Worm (Caenorhabditis elegans) whole organism, L4 larva: ENCODE results near the gene mel-11.

ENCODE experiments used
- F26F4.8 ChIP-seq: fragments of 200-800 bp; sonication (Bioruptor generic); conservative IDR thresholded peaks from 2 replicates; pipeline ENCODE4 v1.3.6; 2022; ENCODE audit warnings: missing genetic modification characterization, missing compliant biosample characterization
- F44E2.7 ChIP-seq: fragments of 200-800 bp; sonication (Bioruptor generic); IDR thresholded peaks from 2 replicates; pipeline ENCODE4 v2.1.2; 2022; ENCODE audit warnings: missing genetic modification characterization, missing compliant biosample characterization
- Y48G9A.11 ChIP-seq: fragments of 200-800 bp; sonication (Bioruptor generic); IDR thresholded peaks from 2 replicates; pipeline ENCODE4 v1.3.6; 2022; ENCODE audit warnings: missing genetic modification reagents, missing genetic modification characterization, missing compliant biosample characterization
- ZK546.5 ChIP-seq, 2 experiments: sonication (generic microtip); optimal IDR thresholded peaks; 2 replicates each; lab custom pipeline; 2017; ENCODE audit warnings: missing biosample characterization in 2 of 2, missing genetic modification characterization in 2 of 2
- aha-1 ChIP-seq: fragments of 150-350 bp; peaks from one replicate; lab custom pipeline; 2014; ENCODE audit warnings: missing biosample characterization, missing genetic modification characterization
- arid-1 ChIP-seq: fragments of 200-800 bp; sonication (Bioruptor generic); conservative IDR thresholded peaks from 2 replicates; pipeline ENCODE4 v1.3.6; 2022; ENCODE audit warnings: missing genetic modification reagents, missing genetic modification characterization, missing compliant biosample characterization
- ceh-32 ChIP-seq: sonication (generic microtip); optimal IDR thresholded peaks from 2 replicates; lab custom pipeline; 2016; ENCODE audit warnings: mild to moderate bottlenecking, missing genetic modification characterization, missing compliant biosample characterization; ENCODE audit not compliant: poor library complexity
- ceh-44 ChIP-seq: fragments of 200-800 bp; sonication (Bioruptor generic); IDR thresholded peaks from 2 replicates; pipeline ENCODE4 v1.3.6; 2022; ENCODE audit warnings: missing genetic modification reagents, missing genetic modification characterization, missing compliant biosample characterization
- ceh-82 ChIP-seq: sonication (generic microtip); optimal IDR thresholded peaks from 2 replicates; lab custom pipeline; 2017; ENCODE audit warnings: missing biosample characterization, missing genetic modification characterization
- ces-1 ChIP-seq: fragments of 150-350 bp; sonication (generic microtip); optimal IDR thresholded peaks from 4 replicates; lab custom pipeline; 2014; ENCODE audit warnings: missing biosample characterization, missing genetic modification reagents, missing genetic modification characterization
- cey-2 ChIP-seq: sonication (generic microtip); optimal IDR thresholded peaks from 3 replicates; lab custom pipeline; 2017; ENCODE audit warnings: missing genetic modification characterization, mild to moderate bottlenecking, missing compliant biosample characterization, antibody characterized with exemption, borderline replicate concordance; ENCODE audit not compliant: insufficient read depth
- ctbp-1 ChIP-seq: fragments of 200-800 bp; sonication (Bioruptor generic); IDR thresholded peaks from 2 replicates; pipeline ENCODE4 v1.3.6; 2022; ENCODE audit warnings: missing genetic modification reagents, missing genetic modification characterization, missing compliant biosample characterization
- daf-12 ChIP-seq: fragments of 150-350 bp; optimal IDR thresholded peaks from 2 replicates; lab custom pipeline; 2014; ENCODE audit warnings: missing biosample characterization, missing genetic modification reagents, missing genetic modification characterization
- daf-16 ChIP-seq, 3 experiments: sonication (generic microtip); optimal IDR thresholded peaks; 2 replicates each; lab custom pipeline; 2016 to 2017; ENCODE audit warnings: missing genetic modification characterization in 3 of 3, missing genetic modification reagents in 3 of 3, mild to moderate bottlenecking in 2 of 3, missing compliant biosample characterization in 2 of 3, missing biosample characterization in 1 of 3, moderate library complexity in 1 of 3
- daf-19 ChIP-seq: fragments of 200-800 bp; sonication (Bioruptor generic); conservative IDR thresholded peaks from 2 replicates; pipeline ENCODE4 v1.3.6; 2022; ENCODE audit warnings: missing genetic modification characterization, missing compliant biosample characterization
- daf-8 ChIP-seq: fragments of 200-800 bp; sonication (Bioruptor generic); IDR thresholded peaks from 2 replicates; pipeline ENCODE4 v1.3.6; 2022; ENCODE audit warnings: missing genetic modification characterization, missing compliant biosample characterization
- dmd-8 ChIP-seq: fragments of 200-800 bp; sonication (Bioruptor generic); IDR thresholded peaks from 2 replicates; pipeline ENCODE4 v1.3.6; 2022; ENCODE audit warnings: missing genetic modification characterization, missing compliant biosample characterization
- dmd-9 ChIP-seq: fragments of 200-800 bp; sonication (Bioruptor generic); IDR thresholded peaks from 2 replicates; pipeline ENCODE4 v1.3.6; 2022; ENCODE audit warnings: missing genetic modification reagents, missing genetic modification characterization, missing compliant biosample characterization
- dpl-1 ChIP-seq: fragments of 150-350 bp; optimal IDR thresholded peaks from 2 replicates; lab custom pipeline; 2014; ENCODE audit warnings: missing biosample characterization, missing genetic modification reagents, missing genetic modification characterization
- duxl-1 ChIP-seq: sonication (generic microtip); optimal IDR thresholded peaks from 2 replicates; lab custom pipeline; 2016; ENCODE audit warnings: mild to moderate bottlenecking, missing genetic modification characterization, moderate library complexity, missing compliant biosample characterization; ENCODE audit not compliant: poor library complexity
- hlh-30 ChIP-seq: sonication (generic microtip); optimal IDR thresholded peaks from 2 replicates; lab custom pipeline; 2017; ENCODE audit warnings: antibody characterized with exemption, mild to moderate bottlenecking, missing genetic modification characterization, missing compliant biosample characterization; ENCODE audit not compliant: insufficient read depth
- jun-1 ChIP-seq: fragments of 150-350 bp; optimal IDR thresholded peaks from 2 replicates; lab custom pipeline; 2014; ENCODE audit warnings: missing biosample characterization, missing genetic modification reagents, missing genetic modification characterization
- lim-7 ChIP-seq: fragments of 200-800 bp; sonication (Bioruptor generic); IDR thresholded peaks from 2 replicates; pipeline ENCODE4 v1.3.6; 2022; ENCODE audit warnings: missing genetic modification characterization, missing compliant biosample characterization
- lin-13 ChIP-seq: fragments of 150-350 bp; optimal IDR thresholded peaks from 2 replicates; lab custom pipeline; 2014; ENCODE audit warnings: missing biosample characterization, missing genetic modification reagents, missing genetic modification characterization
- lin-15B ChIP-seq: fragments of 150-350 bp; sonication (generic microtip); optimal IDR thresholded peaks from 3 replicates; lab custom pipeline; 2014; ENCODE audit warnings: missing biosample characterization, missing genetic modification characterization
- lin-29 ChIP-seq: fragments of 200-800 bp; sonication (Bioruptor generic); IDR thresholded peaks from 2 replicates; pipeline ENCODE4 v1.3.6; 2022; ENCODE audit warnings: missing genetic modification reagents, missing genetic modification characterization, missing compliant biosample characterization
- lir-3 ChIP-seq: sonication (generic microtip); optimal IDR thresholded peaks from 2 replicates; lab custom pipeline; 2016; ENCODE audit warnings: mild to moderate bottlenecking, missing genetic modification characterization, missing compliant biosample characterization
- lsy-2 ChIP-seq, 2 experiments: fragments of 150-350 bp in 1 of 2; sonication (generic microtip) in 1 of 2; optimal IDR thresholded peaks; 2 replicates each; lab custom pipeline; 2014 to 2017; ENCODE audit warnings: missing biosample characterization in 2 of 2, missing genetic modification characterization in 2 of 2
- mdt-29 ChIP-seq: fragments of 200-800 bp; sonication (Bioruptor generic); IDR thresholded peaks from 2 replicates; pipeline ENCODE4 v1.3.6; 2022; ENCODE audit warnings: missing genetic modification reagents, missing genetic modification characterization, missing compliant biosample characterization
- mes-2 ChIP-seq: sonication (generic microtip); optimal IDR thresholded peaks from 2 replicates; lab custom pipeline; 2016; ENCODE audit warnings: missing genotype, mild to moderate bottlenecking, missing genetic modification characterization, missing compliant biosample characterization; ENCODE audit not compliant: poor library complexity, severe bottlenecking
- mxl-2 ChIP-seq: fragments of 200-800 bp; sonication (Bioruptor generic); conservative IDR thresholded peaks from 2 replicates; pipeline ENCODE4 v1.3.6; 2022; ENCODE audit warnings: missing genetic modification reagents, missing genetic modification characterization, missing compliant biosample characterization
- mxl-3 ChIP-seq: fragments of 200-800 bp; sonication (Bioruptor generic); optimal IDR thresholded peaks from 2 replicates; lab custom pipeline; 2018; ENCODE audit warnings: mild to moderate bottlenecking, missing genetic modification characterization, missing compliant biosample characterization
- nhr-11 ChIP-seq: fragments of 150-350 bp; optimal IDR thresholded peaks from 2 replicates; lab custom pipeline; 2014; ENCODE audit warnings: missing biosample characterization, missing genetic modification characterization
- nhr-28 ChIP-seq: fragments of 150-350 bp; optimal IDR thresholded peaks from 2 replicates; lab custom pipeline; 2014; ENCODE audit warnings: missing biosample characterization, missing genetic modification characterization
- nhr-41 ChIP-seq: fragments of 200-800 bp; sonication (Bioruptor generic); IDR thresholded peaks from 2 replicates; pipeline ENCODE4 v1.3.6; 2022; ENCODE audit warnings: missing genetic modification reagents, missing genetic modification characterization, missing compliant biosample characterization
- nhr-42 ChIP-seq: fragments of 200-800 bp; sonication (Bioruptor generic); IDR thresholded peaks from 2 replicates; pipeline ENCODE4 v1.3.6; 2022; ENCODE audit warnings: missing genetic modification characterization, missing compliant biosample characterization
- nhr-48 ChIP-seq: sonication (generic microtip); optimal IDR thresholded peaks from 2 replicates; lab custom pipeline; 2016; ENCODE audit warnings: mild to moderate bottlenecking, missing genetic modification characterization, missing compliant biosample characterization
- nhr-77 ChIP-seq: fragments of 150-350 bp; optimal IDR thresholded peaks from 2 replicates; lab custom pipeline; 2014; ENCODE audit warnings: missing biosample characterization, missing genetic modification characterization
- pha-4 ChIP-seq, 2 experiments: fragments of 150-350 bp in 1 of 2; fragments of 200-800 bp in 1 of 2; sonication (Bioruptor generic) in 1 of 2; IDR thresholded peaks in 1 of 2; optimal IDR thresholded peaks in 1 of 2; 2 replicates each; pipeline versions ENCODE4 v1.3.6 to Lab custom; 2014 to 2022; ENCODE audit warnings: missing genetic modification characterization in 2 of 2, missing genetic modification reagents in 2 of 2, missing biosample characterization in 1 of 2, missing compliant biosample characterization in 1 of 2
- rbr-2 ChIP-seq: sonication (generic microtip); optimal IDR thresholded peaks from 2 replicates; lab custom pipeline; 2016; ENCODE audit warnings: missing genotype, missing genetic modification characterization, missing compliant biosample characterization
- snpc-4 ChIP-seq: fragments of 150-350 bp; optimal IDR thresholded peaks from 2 replicates; lab custom pipeline; 2014; ENCODE audit warnings: missing biosample characterization, missing genetic modification characterization
- spr-1 ChIP-seq: sonication (generic microtip); optimal IDR thresholded peaks from 2 replicates; lab custom pipeline; 2016; ENCODE audit warnings: mild to moderate bottlenecking, missing genetic modification characterization, missing compliant biosample characterization
- spr-3 ChIP-seq: fragments of 200-800 bp; sonication (Bioruptor generic); optimal IDR thresholded peaks from 2 replicates; lab custom pipeline; 2018; ENCODE audit warnings: mild to moderate bottlenecking, missing genetic modification characterization, missing compliant biosample characterization
- tra-1 ChIP-seq: fragments of 200-800 bp; sonication (Bioruptor generic); IDR thresholded peaks from 2 replicates; pipeline ENCODE4 v1.3.6; 2022; ENCODE audit warnings: missing genetic modification reagents, missing genetic modification characterization, missing compliant biosample characterization
- vab-7 ChIP-seq: fragments of 200-800 bp; sonication (Bioruptor generic); IDR thresholded peaks from 2 replicates; pipeline ENCODE4 v1.3.6; 2022; ENCODE audit warnings: missing genetic modification reagents, missing genetic modification characterization, missing compliant biosample characterization
- zfp-2 ChIP-seq: sonication (generic microtip); optimal IDR thresholded peaks from 2 replicates; lab custom pipeline; 2016; ENCODE audit warnings: mild to moderate bottlenecking, missing genetic modification characterization, missing compliant biosample characterization
- zip-2 ChIP-seq: fragments of 150-350 bp; optimal IDR thresholded peaks from 2 replicates; lab custom pipeline; 2014; ENCODE audit warnings: missing biosample characterization, missing genetic modification characterization

Gene mel-11

ce11 chrII:9319058-9319915 lies 39.0 kb upstream of the mel-11 start, which contains the start of the genes csa-1 and wdfy-2:
TSS of gene csa-1 (minus strand) at chrII:9319726.
TSS of gene wdfy-2 (plus strand) at chrII:9319865.
- TF ChIP-seq aha-1 (peak; percentile 74), Y48G9A.11 (no peak), zfp-2 (no peak), dpl-1 (GFP tag; lab: Kevin White, UChicago) (peak; percentile 61), dmd-9 (GFP tag; lab: Robert Waterston, UW) (no peak), mes-2 (tag; lab: Kevin White, UChicago) (peak; percentile 66), lsy-2 (tag; optimal IDR thresholded peaks at IDR 0.05; lab: Kevin White, UChicago) (peak in 1 of 2 experiments; percentile 23), lin-13 (no peak), F26F4.8 (GFP tag; lab: Robert Waterston, UW) (no peak), daf-19 (GFP tag; lab: Robert Waterston, UW) (no peak), nhr-77 (tag; lab: Kevin White, UChicago) (no peak), tra-1 (no peak), mxl-3 (peak; percentile 26), dmd-8 (no peak), daf-8 (GFP tag; lab: Robert Waterston, UW) (no peak)

ce11 chrII:9322870-9323349 lies 35.4 kb upstream of the mel-11 start, which contains the start of gene rab-39:
TSS of gene rab-39 (minus strand) at chrII:9322920.
- TF ChIP-seq cey-2 (no peak), lin-13 (no peak), arid-1 (no peak), spr-1 (tag; lab: Kevin White, UChicago) (no peak), mdt-29 (no peak), hlh-30 (tag; lab: Kevin White, UChicago) (peak; percentile 82), ceh-82 (tag; lab: Kevin White, UChicago) (no peak), nhr-28 (no peak), zip-2 (tag; lab: Kevin White, UChicago) (no peak), lim-7 (GFP tag; lab: Robert Waterston, UW) (no peak), nhr-41 (GFP tag; lab: Robert Waterston, UW) (no peak), nhr-11 (no peak), pha-4 (GFP tag; IDR thresholded peaks at IDR 0.05; lab: Robert Waterston, UW) (no peak), pha-4 (tag; optimal IDR thresholded peaks at IDR 0.05; lab: Kevin White, UChicago) (no peak), ceh-32 (tag; lab: Kevin White, UChicago) (no peak), spr-3 (GFP tag; lab: Kevin White, UChicago) (no peak), lin-29 (no peak), ZK546.5 (tag; optimal IDR thresholded peaks at IDR 0.05; lab: Kevin White, UChicago) (no peak), ces-1 (GFP tag; lab: Kevin White, UChicago) (peak; percentile 2), daf-16 (GFP tag; optimal IDR thresholded peaks at IDR 0.05; lab: Kevin White, UChicago) (no peak), daf-16 (tag; optimal IDR thresholded peaks at IDR 0.05; lab: Kevin White, UChicago) (no peak), daf-19 (GFP tag; lab: Robert Waterston, UW) (no peak), snpc-4 (no peak), nhr-42 (GFP tag; lab: Robert Waterston, UW) (no peak), jun-1 (tag; lab: Kevin White, UChicago) (no peak), rbr-2 (peak; percentile 16), vab-7 (GFP tag; lab: Robert Waterston, UW) (no peak), daf-12 (tag; lab: Kevin White, UChicago) (no peak), nhr-77 (tag; lab: Kevin White, UChicago) (no peak), ceh-44 (GFP tag; lab: Robert Waterston, UW) (no peak), nhr-48 (tag; lab: Kevin White, UChicago) (no peak), lir-3 (no peak), F44E2.7 (GFP tag; lab: Robert Waterston, UW) (no peak), ctbp-1 (no peak), mxl-3 (no peak), lin-15B (tag; lab: Kevin White, UChicago) (no peak), mxl-2 (GFP tag; lab: Robert Waterston, UW) (no peak), duxl-1 (no peak)
